Fruit fly (Drosophila melanogaster): Measurements from ENCODE around the gene Galphaf.

Galphaf gene

dm6 chr3L:16659959-16660870, 7.5 kb downstream of the Galphaf start (continued):
- TF ChIP-seq CG10565 (GFP tag; optimal IDR thresholded peaks at IDR 0.05) (peak; percentile 85), bsh (GFP tag; optimal IDR thresholded peaks at IDR 0.05) (peak; percentile 95 to 97), ind (GFP tag; optimal IDR thresholded peaks at IDR 0.05) (peak; percentile 98), ci (GFP tag; IDR thresholded peaks at IDR 0.05) (peak; percentile 95), D19A (tag; optimal IDR thresholded peaks at IDR 0.05) (peak; percentile 95), CG17186 (GFP tag; optimal IDR thresholded peaks at IDR 0.05) (peak; percentile 81), Dll (GFP tag; IDR thresholded peaks at IDR 0.05; ENCODE audit: partially characterized antibody) (no peak), h (optimal IDR thresholded peaks at IDR 0.05) (no peak), CG18619 (GFP tag; optimal IDR thresholded peaks at IDR 0.05) (peak; percentile 98), CG42726 (GFP tag; IDR thresholded peaks at IDR 0.05; ENCODE audit: partially characterized antibody) (no peak), fd64A (GFP tag; optimal IDR thresholded peaks at IDR 0.05) (peak; percentile 93), CG17829 (tag; optimal IDR thresholded peaks at IDR 0.05) (peak; percentile 95), Abd-B (GFP tag; optimal IDR thresholded peaks at IDR 0.05) (peak; percentile 96), CG6854 (GFP tag; optimal IDR thresholded peaks at IDR 0.05) (peak; percentile 95), CG11093 (GFP tag; IDR thresholded peaks at IDR 0.05) (peak; percentile 95), CG8388 (GFP tag; optimal IDR thresholded peaks at IDR 0.05) (peak; percentile 97), Ets97D (GFP tag; optimal IDR thresholded peaks at IDR 0.05) (peak; percentile 78), CG5245 (GFP tag; optimal IDR thresholded peaks at IDR 0.05) (peak; percentile 95), crp (GFP tag; optimal IDR thresholded peaks at IDR 0.05) (peak; percentile 35 to 63), CG14710 (tag; optimal IDR thresholded peaks at IDR 0.05) (peak; percentile 97), knrl (GFP tag; IDR thresholded peaks at IDR 0.05; ENCODE audit: partially characterized antibody) (no peak), nmo (GFP tag; optimal IDR thresholded peaks at IDR 0.05) (peak; percentile 99), CG7745 (tag; optimal IDR thresholded peaks at IDR 0.05) (peak; percentile 38), Elba2 (GFP tag; optimal IDR thresholded peaks at IDR 0.05) (peak; percentile 50), zfh1 (GFP tag; IDR thresholded peaks at IDR 0.05) (peak; percentile 89), CG18764 (GFP tag; optimal IDR thresholded peaks at IDR 0.05) (peak; percentile 93), Fer1 (GFP tag; optimal IDR thresholded peaks at IDR 0.05) (peak; percentile 97), CG2202 (tag; optimal IDR thresholded peaks at IDR 0.05) (peak; percentile 92), pita (GFP tag; optimal IDR thresholded peaks at IDR 0.05) (no peak), CG2199 (GFP tag; IDR thresholded peaks at IDR 0.05) (peak; percentile 94), fd96Cb (tag; optimal IDR thresholded peaks at IDR 0.05) (peak; percentile 98), CG4730 (GFP tag; IDR thresholded peaks at IDR 0.05) (peak; percentile 90), CG9817 (tag; optimal IDR thresholded peaks at IDR 0.05) (peak; percentile 94), btn (GFP tag; optimal IDR thresholded peaks at IDR 0.05) (peak; percentile 89), CG11696 (GFP tag; IDR thresholded peaks at IDR 0.05) (peak; percentile 88), gsb-n (tag; optimal IDR thresholded peaks at IDR 0.05) (peak; percentile 94), Ets65A (GFP tag) (peak; percentile 99), yki (optimal IDR thresholded peaks at IDR 0.05) (no peak), CG34422 (GFP tag; IDR thresholded peaks at IDR 0.05) (peak; percentile 92), CG12155 (GFP tag; optimal IDR thresholded peaks at IDR 0.05) (peak; percentile 93), fru (optimal IDR thresholded peaks at IDR 0.05) (no peak), CG43689 (GFP tag; IDR thresholded peaks at IDR 0.05) (peak; percentile 85), Dfd (GFP tag; optimal IDR thresholded peaks at IDR 0.05) (no peak), Doc2 (GFP tag; IDR thresholded peaks at IDR 0.05) (peak; percentile 82), Hr3 (GFP tag; optimal IDR thresholded peaks at IDR 0.05) (peak; percentile 96), CG5953 (GFP tag; IDR thresholded peaks at IDR 0.05) (peak; percentile 92), MESR4 (GFP tag; optimal IDR thresholded peaks at IDR 0.05) (peak; percentile 30), CG9932 (GFP tag; IDR thresholded peaks at IDR 0.05) (peak; percentile 91), CG11085 (GFP tag; IDR thresholded peaks at IDR 0.05) (peak; percentile 80), ab (GFP tag; optimal IDR thresholded peaks at IDR 0.05) (peak; percentile 68)

All from whole organism, embryonic.